Worm (Caenorhabditis elegans): ENCODE measurements around the gene F56D1.1.

F56D1.1 gene

ce11 chrII:5449620-5450019 is 28.8 kb upstream of the F56D1.1 start (continued):
- TF ChIP-seq lag-1 (GFP tag; IDR thresholded peaks at IDR 0.05) (no peak), nhr-120 (GFP tag; IDR thresholded peaks at IDR 0.05) (no peak), C06A6.2 (GFP tag; conservative IDR thresholded peaks at IDR 0.05) (no peak), B0019.2 (GFP tag; conservative IDR thresholded peaks at IDR 0.05) (no peak), let-526 (GFP tag; IDR thresholded peaks at IDR 0.05) (no peak), egl-18 (GFP tag; IDR thresholded peaks at IDR 0.05) (no peak), rcor-1 (GFP tag; IDR thresholded peaks at IDR 0.05) (no peak)

ce11 chrII:5451278-5451677 is 27.1 kb upstream of the F56D1.1 start:
- TF ChIP-seq F52B5.7 (tag; optimal IDR thresholded peaks at IDR 0.05) (no peak), bed-1 (GFP tag; IDR thresholded peaks at IDR 0.05) (no peak), ceh-40 (GFP tag; IDR thresholded peaks at IDR 0.05) (no peak), nfya-2 (GFP tag; IDR thresholded peaks at IDR 0.05) (no peak), snpc-1.1 (tag; optimal IDR thresholded peaks at IDR 0.05; ENCODE audit: insufficient read depth) (no peak), attf-3 (GFP tag; conservative IDR thresholded peaks at IDR 0.05) (no peak), F22D6.2 (tag; optimal IDR thresholded peaks at IDR 0.05) (no peak), nhr-27 (tag; optimal IDR thresholded peaks at IDR 0.05) (no peak), Y53G8AR.9 (GFP tag; conservative IDR thresholded peaks at IDR 0.05) (no peak)

- TF ChIP-seq dox-1 (GFP tag; IDR thresholded peaks at IDR 0.05) (no peak), B0035.1 (tag; optimal IDR thresholded peaks at IDR 0.05) (no peak), unc-130 (GFP tag; optimal IDR thresholded peaks at IDR 0.05) (no peak), K12H6.12 (tag; optimal IDR thresholded peaks at IDR 0.05) (no peak), lin-35 (GFP tag; optimal IDR thresholded peaks at IDR 0.05) (no peak)
Measured at ce11 chrII:5453547-5453946, 24.9 kb upstream of the F56D1.1 start, which contains the start of gene dhs-5. Gene dhs-5 (plus strand): TSS chrII:5453847.

ce11 chrII:5455650-5456355 is 22.6 kb upstream of the F56D1.1 start, which contains the start of gene daz-1:
Gene daz-1 (plus strand): TSS chrII:5456305.
- TF ChIP-seq tbx-9 (tag; optimal IDR thresholded peaks at IDR 0.05; ENCODE audit: borderline replicate concordance) (no peak), D2030.7 (GFP tag; IDR thresholded peaks at IDR 0.05) (peak; percentile 44), F57A8.1 (GFP tag; optimal IDR thresholded peaks at IDR 0.05) (no peak), F33H1.4 (GFP tag; IDR thresholded peaks at IDR 0.05) (peak; percentile 70), lin-54 (GFP tag; optimal IDR thresholded peaks at IDR 0.05) (peak; percentile 93), madf-6 (GFP tag; IDR thresholded peaks at IDR 0.05) (peak; percentile 87), snpc-3.4 (tag; optimal IDR thresholded peaks at IDR 0.05) (peak; percentile 41), lir-1 (GFP tag; conservative IDR thresholded peaks at IDR 0.05) (no peak), dpl-1 (GFP tag; optimal IDR thresholded peaks at IDR 0.05) (peak; percentile 81), xnd-1 (tag; optimal IDR thresholded peaks at IDR 0.05) (peak; percentile 68), F23B12.7 (tag; optimal IDR thresholded peaks at IDR 0.05; ENCODE audit: insufficient read depth) (peak; percentile 3), F10E7.11 (tag; optimal IDR thresholded peaks at IDR 0.05) (no peak), F49E8.2 (tag; optimal IDR thresholded peaks at IDR 0.05; ENCODE audit: insufficient read depth) (peak; percentile 40), Y56A3A.18 (GFP tag; IDR thresholded peaks at IDR 0.05) (no peak), tlf-1 (GFP tag; optimal IDR thresholded peaks at IDR 0.05) (peak; percentile 13), snpc-1.1 (tag; optimal IDR thresholded peaks at IDR 0.05; ENCODE audit: insufficient read depth) (no peak), B0336.3 (GFP tag; IDR thresholded peaks at IDR 0.05) (no peak), F37B4.10 (GFP tag; IDR thresholded peaks at IDR 0.05) (no peak), F55B11.4 (tag; optimal IDR thresholded peaks at IDR 0.05; ENCODE audit: borderline replicate concordance, insufficient read depth) (no peak), madf-8 (GFP tag; conservative IDR thresholded peaks at IDR 0.05) (peak; percentile 68), ceh-91 (GFP tag; IDR thresholded peaks at IDR 0.05) (no peak), lsl-1 (GFP tag; optimal IDR thresholded peaks at IDR 0.05) (peak; percentile 93), Y53F4B.3 (GFP tag; IDR thresholded peaks at IDR 0.05) (no peak), nhr-120 (GFP tag; IDR thresholded peaks at IDR 0.05) (no peak)
